Fruit fly (Drosophila melanogaster) whole organism, embryonic: ENCODE data around the gene CG3909.
A peak's percentile ranks its signal among the peaks of the same experiment; 100 is the strongest.

Experiments
- Awh ChIP-seq: fragments of 200-800 bp; sonication (Bioruptor generic); IDR thresholded peaks from 2 replicates; pipeline ENCODE4, ENCODE4 v1.3.6; 2022; ENCODE audit warnings: missing biosample characterization, missing genetic modification characterization
- Bteb2 ChIP-seq: fragments of 200-800 bp; sonication (Bioruptor generic); optimal IDR thresholded peaks from 2 replicates; lab custom pipeline; 2016; ENCODE audit warnings: missing biosample characterization, missing genetic modification characterization
- CG10209 ChIP-seq: fragments of 200-800 bp; sonication (Bioruptor generic); optimal IDR thresholded peaks from 3 replicates; lab custom pipeline; 2017; ENCODE audit warnings: missing biosample characterization, mild to moderate bottlenecking, missing genetic modification characterization, missing genetic modification reagents
- CG11398 ChIP-seq: fragments of 200-800 bp; sonication (Bioruptor generic); optimal IDR thresholded peaks from 2 replicates; lab custom pipeline; 2016; ENCODE audit warnings: missing biosample characterization, missing genetic modification characterization
- CG17361 ChIP-seq: fragments of 200-800 bp; sonication (Bioruptor generic); IDR thresholded peaks from 3 replicates; pipeline ENCODE4 v1.3.6; 2022; ENCODE audit warnings: missing biosample characterization, missing genetic modification characterization
- CG17912 ChIP-seq: fragments of 200-800 bp; sonication (Bioruptor generic); optimal IDR thresholded peaks from 2 replicates; lab custom pipeline; 2018; ENCODE audit warnings: missing biosample characterization, mild to moderate bottlenecking, missing genetic modification characterization
- CG18599 ChIP-seq: fragments of 200-800 bp; sonication (Bioruptor generic); optimal IDR thresholded peaks from 3 replicates; lab custom pipeline; 2017; ENCODE audit warnings: missing biosample characterization, missing genetic modification characterization, mild to moderate bottlenecking, moderate library complexity, missing genetic modification reagents
- CG2889 ChIP-seq: fragments of 200-800 bp; sonication (Bioruptor generic); IDR thresholded peaks from 3 replicates; pipeline ENCODE4 v1.3.6; 2022; ENCODE audit warnings: missing biosample characterization, missing genetic modification characterization
- CG30431 ChIP-seq: fragments of 200-800 bp; sonication (Bioruptor generic); optimal IDR thresholded peaks from 2 replicates; lab custom pipeline; 2017; ENCODE audit warnings: missing biosample characterization, missing genetic modification characterization
- CG32532 ChIP-seq: fragments of 200-800 bp; sonication (Bioruptor generic); IDR thresholded peaks from 2 replicates; pipeline ENCODE4 v1.3.6; 2022; ENCODE audit warnings: missing biosample characterization, missing genetic modification characterization
- CG4424 ChIP-seq: fragments of 200-800 bp; sonication (Bioruptor generic); optimal IDR thresholded peaks from 3 replicates; lab custom pipeline; 2016; ENCODE audit warnings: missing biosample characterization, missing genetic modification characterization
- CG4707 ChIP-seq: fragments of 200-800 bp; sonication (Bioruptor generic); optimal IDR thresholded peaks from 2 replicates; lab custom pipeline; 2018; ENCODE audit warnings: missing biosample characterization, mild to moderate bottlenecking, missing genetic modification characterization, moderate library complexity
- CG5180 ChIP-seq: fragments of 200-800 bp; sonication (Bioruptor generic); optimal IDR thresholded peaks from 3 replicates; lab custom pipeline; 2017; ENCODE audit warnings: missing biosample characterization, missing genetic modification characterization, mild to moderate bottlenecking, moderate library complexity, missing genetic modification reagents
- CG7357 ChIP-seq: fragments of 200-800 bp; sonication (Bioruptor generic); IDR thresholded peaks from 3 replicates; pipeline ENCODE4 v1.3.6; 2022; ENCODE audit warnings: missing biosample characterization, missing genetic modification characterization
- CG7372 ChIP-seq: fragments of 200-800 bp; sonication (Bioruptor generic); IDR thresholded peaks from 2 replicates; pipeline ENCODE4 v1.3.6; 2022; ENCODE audit warnings: missing biosample characterization, missing genetic modification characterization
- CHES-1-like ChIP-seq: fragments of 200-800 bp; sonication (Bioruptor generic); optimal IDR thresholded peaks from 2 replicates; lab custom pipeline; 2016; ENCODE audit warnings: missing biosample characterization, missing genetic modification characterization
- D ChIP-seq, 2 experiments: fragments of 200-800 bp in 1 of 2; fragments of >200 bp in 1 of 2; sonication (Bioruptor generic) in 1 of 2; optimal IDR thresholded peaks; 2 replicates in 1 of 2; 3 replicates in 1 of 2; lab custom pipeline; 2017; ENCODE audit warnings: mild to moderate bottlenecking in 1 of 2, missing biosample characterization in 1 of 2, missing genetic modification characterization in 1 of 2, missing genetic modification reagents in 1 of 2
- Doc3 ChIP-seq: fragments of 200-800 bp; sonication (Bioruptor generic); IDR thresholded peaks from 3 replicates; pipeline ENCODE4 v1.3.6; 2022; ENCODE audit warnings: missing biosample characterization, missing genetic modification characterization; ENCODE audit not compliant: partially characterized antibody
- Eip74EF ChIP-seq, 2 experiments: fragments of 200-800 bp in 1 of 2; fragments of >200 bp in 1 of 2; sonication (Bioruptor generic) in 1 of 2; optimal IDR thresholded peaks; 2 replicates each; lab custom pipeline; 2017 to 2019; ENCODE audit warnings: missing biosample characterization in 2 of 2, missing genetic modification characterization in 2 of 2, mild to moderate bottlenecking in 1 of 2, moderate library complexity in 1 of 2
- Fer1 ChIP-seq: fragments of 200-800 bp; sonication (Bioruptor generic); optimal IDR thresholded peaks from 2 replicates; lab custom pipeline; 2017; ENCODE audit warnings: missing biosample characterization, mild to moderate bottlenecking, missing genetic modification characterization
- GATAe ChIP-seq: fragments of 200-800 bp; sonication (Bioruptor generic); conservative IDR thresholded peaks from 2 replicates; pipeline ENCODE4 v1.3.6; 2022; ENCODE audit warnings: missing biosample characterization, missing genetic modification characterization
- HmgD ChIP-seq: fragments of 200-800 bp; sonication (Bioruptor generic); optimal IDR thresholded peaks from 3 replicates; lab custom pipeline; 2016; ENCODE audit warnings: missing biosample characterization, missing genetic modification characterization
- Hr51 ChIP-seq, 2 experiments: fragments of 200-800 bp; sonication (Bioruptor generic); optimal IDR thresholded peaks; 2 replicates in 1 of 2; 3 replicates in 1 of 2; lab custom pipeline; 2016 to 2018; ENCODE audit warnings: missing biosample characterization in 2 of 2, missing genetic modification characterization in 2 of 2, mild to moderate bottlenecking in 1 of 2, moderate library complexity in 1 of 2
- Mes4 ChIP-seq: fragments of 200-800 bp; sonication (Bioruptor generic); optimal IDR thresholded peaks from 2 replicates; lab custom pipeline; 2016; ENCODE audit warnings: missing biosample characterization, missing genetic modification characterization
- NfI ChIP-seq: fragments of 200-800 bp; sonication (Bioruptor generic); optimal IDR thresholded peaks from 3 replicates; lab custom pipeline; 2018; ENCODE audit warnings: missing biosample characterization, mild to moderate bottlenecking, missing genetic modification characterization, moderate library complexity
- Pdp1 ChIP-seq, 2 experiments: fragments of 200-800 bp; sonication (Bioruptor generic); optimal IDR thresholded peaks; 3 replicates each; lab custom pipeline; 2016; ENCODE audit warnings: missing biosample characterization in 2 of 2, missing genetic modification characterization in 2 of 2, mild to moderate bottlenecking in 1 of 2, moderate library complexity in 1 of 2
- Poxn ChIP-seq: fragments of 200-800 bp; sonication (Bioruptor generic); IDR thresholded peaks from 2 replicates; pipeline ENCODE4 v1.3.6; 2022; ENCODE audit warnings: missing biosample characterization, missing genetic modification characterization
- Rx ChIP-seq: fragments of 200-800 bp; sonication (Bioruptor generic); IDR thresholded peaks from 2 replicates; pipeline ENCODE4 v1.3.6; 2022; ENCODE audit warnings: missing biosample characterization, missing genetic modification characterization
- Scr ChIP-seq: fragments of 200-800 bp; sonication (Bioruptor generic); IDR thresholded peaks from 2 replicates; pipeline ENCODE4 v1.3.6; 2022; ENCODE audit warnings: missing biosample characterization, missing genetic modification characterization; ENCODE audit not compliant: partially characterized antibody
- Sry-δ ChIP-seq: fragments of 200-800 bp; sonication (Bioruptor generic); optimal IDR thresholded peaks from 2 replicates; lab custom pipeline; 2016; ENCODE audit warnings: missing biosample characterization, missing genetic modification characterization
- Ssrp ChIP-seq: fragments of 200-800 bp; sonication (Bioruptor generic); optimal IDR thresholded peaks from 2 replicates; lab custom pipeline; 2018; ENCODE audit warnings: missing biosample characterization, mild to moderate bottlenecking, missing genetic modification characterization, moderate library complexity
- bigmax ChIP-seq: fragments of 200-800 bp; sonication (Bioruptor generic); optimal IDR thresholded peaks from 2 replicates; lab custom pipeline; 2018; ENCODE audit warnings: missing biosample characterization, mild to moderate bottlenecking, missing genetic modification characterization
- chif ChIP-seq, 2 experiments: fragments of 200-800 bp; sonication (Bioruptor generic); optimal IDR thresholded peaks; 3 replicates each; lab custom pipeline; 2016; ENCODE audit warnings: missing biosample characterization in 2 of 2, missing genetic modification characterization in 2 of 2
- danr ChIP-seq: fragments of 200-800 bp; sonication (Bioruptor generic); IDR thresholded peaks from 2 replicates; pipeline ENCODE4 v1.3.6; 2022; ENCODE audit warnings: missing biosample characterization, missing genetic modification characterization
- eyg ChIP-seq: fragments of 200-800 bp; sonication (Bioruptor generic); optimal IDR thresholded peaks from 3 replicates; lab custom pipeline; 2016; ENCODE audit warnings: missing biosample characterization, missing genetic modification characterization
- ftz-f1 ChIP-seq: fragments of 200-800 bp; sonication (Bioruptor generic); optimal IDR thresholded peaks from 2 replicates; lab custom pipeline; 2016; ENCODE audit warnings: missing biosample characterization, missing genetic modification characterization
- grn ChIP-seq: fragments of 200-800 bp; sonication (Bioruptor generic); optimal IDR thresholded peaks from 3 replicates; lab custom pipeline; 2017; ENCODE audit warnings: missing biosample characterization, missing genetic modification characterization
- hth ChIP-seq: fragments of >200 bp; optimal IDR thresholded peaks from 2 replicates; lab custom pipeline; 2017; ENCODE audit warnings: inconsistent platforms
- lab ChIP-seq: fragments of 200-800 bp; sonication (Bioruptor generic); optimal IDR thresholded peaks from 3 replicates; lab custom pipeline; 2017; ENCODE audit warnings: missing biosample characterization, missing genetic modification characterization, mild to moderate bottlenecking, moderate library complexity, missing genetic modification reagents
- nom ChIP-seq: fragments of 200-800 bp; sonication (Bioruptor generic); optimal IDR thresholded peaks from 2 replicates; lab custom pipeline; 2017; ENCODE audit warnings: missing biosample characterization, missing genetic modification characterization, mild to moderate bottlenecking, moderate library complexity, missing genetic modification reagents
- pros ChIP-seq: fragments of 200-800 bp; sonication (Bioruptor generic); optimal IDR thresholded peaks from 3 replicates; lab custom pipeline; 2019; ENCODE audit warnings: missing biosample characterization, mild to moderate bottlenecking, missing genetic modification characterization, moderate library complexity
- ranshi ChIP-seq: fragments of 200-800 bp; sonication (Bioruptor generic); IDR thresholded peaks from 2 replicates; pipeline ENCODE4 v1.3.6; 2022; ENCODE audit warnings: missing biosample characterization, missing genetic modification characterization
- rib ChIP-seq: fragments of 200-800 bp; sonication (Bioruptor generic); IDR thresholded peaks from 2 replicates; pipeline ENCODE4 v1.3.6; 2022; ENCODE audit warnings: missing biosample characterization, missing genetic modification characterization
- row ChIP-seq: fragments of 200-800 bp; sonication (Bioruptor generic); IDR thresholded peaks from 3 replicates; pipeline ENCODE4 v1.3.6; 2022; ENCODE audit warnings: missing biosample characterization, missing genetic modification characterization
- sd ChIP-seq: fragments of 200-800 bp; sonication (Bioruptor generic); optimal IDR thresholded peaks from 3 replicates; lab custom pipeline; 2018; ENCODE audit warnings: missing biosample characterization, mild to moderate bottlenecking, missing genetic modification characterization, moderate library complexity
- stwl ChIP-seq: fragments of 200-800 bp; sonication (Bioruptor generic); optimal IDR thresholded peaks from 3 replicates; lab custom pipeline; 2018; ENCODE audit warnings: missing biosample characterization, mild to moderate bottlenecking, missing genetic modification characterization, moderate library complexity
- tin ChIP-seq: fragments of 200-800 bp; sonication (Bioruptor generic); optimal IDR thresholded peaks from 3 replicates; lab custom pipeline; 2016; ENCODE audit warnings: missing biosample characterization, missing genetic modification characterization
- tna ChIP-seq: fragments of 200-800 bp; sonication (Bioruptor generic); IDR thresholded peaks from 2 replicates; pipeline ENCODE4 v1.3.6; 2022; ENCODE audit warnings: missing biosample characterization, missing genetic modification characterization; ENCODE audit not compliant: partially characterized antibody
- twi ChIP-seq: fragments of 200-800 bp; optimal IDR thresholded peaks from 2 replicates; lab custom pipeline; 2019; ENCODE audit warnings: missing biosample characterization, mild to moderate bottlenecking, missing genetic modification characterization, moderate library complexity
- wdn ChIP-seq: fragments of 200-800 bp; sonication (Bioruptor generic); IDR thresholded peaks from 2 replicates; pipeline ENCODE4 v1.3.6; 2022; ENCODE audit warnings: missing biosample characterization, missing genetic modification characterization

The CG3909 gene

dm6 chr3R:10035765-10036164, 7.3 kb upstream of the CG3909 start:
- TF ChIP-seq CG7357: no peak
- no peak for TF ChIP-seq CG4707 (GFP tag; lab: Kevin White, UChicago)
- no peak for TF ChIP-seq Doc3 (GFP tag; lab: Robert Waterston, UW)
- no peak for TF ChIP-seq CHES-1-like (GFP tag; lab: Kevin White, UChicago)
- TF ChIP-seq Scr (GFP tag; lab: Robert Waterston, UW): no peak
- TF ChIP-seq eyg (GFP tag; lab: Kevin White, UChicago): no peak
- TF ChIP-seq Fer1 (GFP tag; lab: Kevin White, UChicago): no peak
- no peak for TF ChIP-seq Mes4
- no peak for TF ChIP-seq CG4424 (GFP tag; lab: Kevin White, UChicago)
- TF ChIP-seq CG32532 (GFP tag; lab: Robert Waterston, UW): no peak
- no peak for TF ChIP-seq NfI (GFP tag; lab: Kevin White, UChicago)
- TF ChIP-seq Poxn (GFP tag; lab: Robert Waterston, UW): no peak
- no peak for TF ChIP-seq wdn (GFP tag; lab: Robert Waterston, UW)
- no peak for TF ChIP-seq CG7372 (GFP tag; lab: Robert Waterston, UW)
- no peak for TF ChIP-seq hth (lab: Kevin White, UChicago)
- no peak for TF ChIP-seq stwl
- TF ChIP-seq bigmax (GFP tag; lab: Kevin White, UChicago): no peak
- no peak for TF ChIP-seq twi (tag; lab: Kevin White, UChicago)
- no peak for TF ChIP-seq Sry-δ (GFP tag; lab: Kevin White, UChicago)
- no peak for TF ChIP-seq tna
- peak; percentile 54 for TF ChIP-seq ftz-f1
- TF ChIP-seq chif (GFP tag; optimal IDR thresholded peaks at IDR 0.05; lab: Kevin White, UChicago): no peak
- TF ChIP-seq CG11398 (GFP tag; lab: Kevin White, UChicago): no peak
- TF ChIP-seq rib (GFP tag; lab: Robert Waterston, UW): 0 out of 2 replicates have a peak, but pooled peaks have one; percentile 13
- no peak for TF ChIP-seq D (optimal IDR thresholded peaks at IDR 0.05; lab: Kevin White, UChicago)
- no peak for TF ChIP-seq D (GFP tag; optimal IDR thresholded peaks at IDR 0.05; lab: Kevin White, UChicago)
- TF ChIP-seq pros (GFP tag; lab: Kevin White, UChicago): no peak
- TF ChIP-seq HmgD: no peak
- TF ChIP-seq row: no peak
- TF ChIP-seq tin (GFP tag; lab: Kevin White, UChicago): no peak
- 0 out of 2 replicates have a peak, but pooled peaks have one; percentile 36 for TF ChIP-seq Awh (GFP tag; lab: Robert Waterston, UW)
- peak; percentile 93 for TF ChIP-seq grn (GFP tag; lab: Kevin White, UChicago)
- no peak for TF ChIP-seq nom (GFP tag; lab: Kevin White, UChicago)
- peak in 1 of 2 experiments; percentile 63 for TF ChIP-seq Eip74EF (GFP tag; optimal IDR thresholded peaks at IDR 0.05; lab: Kevin White, UChicago)
- no peak for TF ChIP-seq CG30431 (GFP tag; lab: Kevin White, UChicago)
- TF ChIP-seq CG18599 (GFP tag; lab: Kevin White, UChicago): peak; percentile 29
- TF ChIP-seq ranshi (GFP tag; lab: Robert Waterston, UW): no peak
- no peak for TF ChIP-seq CG17912 (GFP tag; lab: Kevin White, UChicago)
- TF ChIP-seq CG17361 (GFP tag; lab: Robert Waterston, UW): no peak
- no peak for TF ChIP-seq danr (GFP tag; lab: Robert Waterston, UW)
- no peak for TF ChIP-seq CG5180
- no peak for TF ChIP-seq Bteb2
- TF ChIP-seq lab (GFP tag; lab: Kevin White, UChicago): peak; percentile 74
- TF ChIP-seq CG10209 (GFP tag; lab: Kevin White, UChicago): no peak
- TF ChIP-seq GATAe (GFP tag; lab: Robert Waterston, UW): peak; percentile 71
- TF ChIP-seq sd (tag; lab: Kevin White, UChicago): peak; percentile 53
- TF ChIP-seq Ssrp (tag; lab: Kevin White, UChicago): no peak
- no peak for TF ChIP-seq CG2889
- TF ChIP-seq Rx: no peak
- peak in 1 of 2 experiments; percentile 59 for TF ChIP-seq Pdp1 (GFP tag; optimal IDR thresholded peaks at IDR 0.05; lab: Kevin White, UChicago)
- TF ChIP-seq Hr51 (GFP tag; optimal IDR thresholded peaks at IDR 0.05; lab: Kevin White, UChicago): no peak
